Worm (Caenorhabditis elegans) whole organism, L4 larva: ENCODE data around the gene hpo-10.

Source experiments
- F26F4.8 ChIP-seq: fragments of 200-800 bp; sonication (Bioruptor generic); conservative IDR thresholded peaks from 2 replicates; pipeline ENCODE4 v1.3.6; 2022; ENCODE audit warnings: missing genetic modification characterization, missing compliant biosample characterization
- F49E8.2 ChIP-seq: sonication (generic microtip); optimal IDR thresholded peaks from 2 replicates; lab custom pipeline; 2016; ENCODE audit warnings: missing compliant biosample characterization, mild to moderate bottlenecking, missing genetic modification characterization, borderline replicate concordance
- T26A8.4 ChIP-seq: fragments of 200-800 bp; sonication (Bioruptor generic); IDR thresholded peaks from 2 replicates; pipeline ENCODE4 v1.3.6; 2022; ENCODE audit warnings: missing genetic modification characterization, missing compliant biosample characterization
- Y5F2A.4 ChIP-seq: fragments of 200-800 bp; sonication (Bioruptor generic); optimal IDR thresholded peaks from 2 replicates; lab custom pipeline; 2018; ENCODE audit warnings: mild to moderate bottlenecking, missing genetic modification characterization, missing compliant biosample characterization
- Y75B8A.6 ChIP-seq: fragments of 200-800 bp; sonication (Bioruptor generic); IDR thresholded peaks from 2 replicates; pipeline ENCODE4 v1.3.6; 2022; ENCODE audit warnings: missing genetic modification reagents, missing genetic modification characterization, missing compliant biosample characterization
- ama-1 ChIP-seq: fragments of 150-350 bp; optimal IDR thresholded peaks from 2 replicates; lab custom pipeline; 2014; ENCODE audit warnings: inconsistent platforms, mixed read lengths
- ceh-32 ChIP-seq: sonication (generic microtip); optimal IDR thresholded peaks from 2 replicates; lab custom pipeline; 2016; ENCODE audit warnings: mild to moderate bottlenecking, missing genetic modification characterization, missing compliant biosample characterization; ENCODE audit not compliant: poor library complexity
- ceh-44 ChIP-seq: fragments of 200-800 bp; sonication (Bioruptor generic); IDR thresholded peaks from 2 replicates; pipeline ENCODE4 v1.3.6; 2022; ENCODE audit warnings: missing genetic modification reagents, missing genetic modification characterization, missing compliant biosample characterization
- cey-2 ChIP-seq: sonication (generic microtip); optimal IDR thresholded peaks from 3 replicates; lab custom pipeline; 2017; ENCODE audit warnings: missing genetic modification characterization, mild to moderate bottlenecking, missing compliant biosample characterization, antibody characterized with exemption, borderline replicate concordance; ENCODE audit not compliant: insufficient read depth
- daf-19 ChIP-seq: fragments of 200-800 bp; sonication (Bioruptor generic); conservative IDR thresholded peaks from 2 replicates; pipeline ENCODE4 v1.3.6; 2022; ENCODE audit warnings: missing genetic modification characterization, missing compliant biosample characterization
- dmd-8 ChIP-seq: fragments of 200-800 bp; sonication (Bioruptor generic); IDR thresholded peaks from 2 replicates; pipeline ENCODE4 v1.3.6; 2022; ENCODE audit warnings: missing genetic modification characterization, missing compliant biosample characterization
- duxl-1 ChIP-seq: sonication (generic microtip); optimal IDR thresholded peaks from 2 replicates; lab custom pipeline; 2016; ENCODE audit warnings: mild to moderate bottlenecking, missing genetic modification characterization, moderate library complexity, missing compliant biosample characterization; ENCODE audit not compliant: poor library complexity
- hlh-11 ChIP-seq: fragments of 200-800 bp; sonication (Bioruptor generic); optimal IDR thresholded peaks from 2 replicates; lab custom pipeline; 2018; ENCODE audit warnings: mild to moderate bottlenecking, missing genetic modification characterization, missing compliant biosample characterization
- hlh-30 ChIP-seq: sonication (generic microtip); optimal IDR thresholded peaks from 2 replicates; lab custom pipeline; 2017; ENCODE audit warnings: antibody characterized with exemption, mild to moderate bottlenecking, missing genetic modification characterization, missing compliant biosample characterization; ENCODE audit not compliant: insufficient read depth
- jun-1 ChIP-seq: fragments of 150-350 bp; optimal IDR thresholded peaks from 2 replicates; lab custom pipeline; 2014; ENCODE audit warnings: missing biosample characterization, missing genetic modification reagents, missing genetic modification characterization
- lin-13 ChIP-seq: fragments of 150-350 bp; optimal IDR thresholded peaks from 2 replicates; lab custom pipeline; 2014; ENCODE audit warnings: missing biosample characterization, missing genetic modification reagents, missing genetic modification characterization
- lin-29 ChIP-seq: fragments of 200-800 bp; sonication (Bioruptor generic); IDR thresholded peaks from 2 replicates; pipeline ENCODE4 v1.3.6; 2022; ENCODE audit warnings: missing genetic modification reagents, missing genetic modification characterization, missing compliant biosample characterization
- lin-39 ChIP-seq: fragments of 150-350 bp; optimal IDR thresholded peaks from 2 replicates; lab custom pipeline; 2014; ENCODE audit warnings: missing biosample characterization, missing genetic modification reagents, missing genetic modification characterization
- lir-3 ChIP-seq: sonication (generic microtip); optimal IDR thresholded peaks from 2 replicates; lab custom pipeline; 2016; ENCODE audit warnings: mild to moderate bottlenecking, missing genetic modification characterization, missing compliant biosample characterization
- lsy-2 ChIP-seq, 2 experiments: fragments of 150-350 bp in 1 of 2; sonication (generic microtip) in 1 of 2; optimal IDR thresholded peaks; 2 replicates each; lab custom pipeline; 2014 to 2017; ENCODE audit warnings: missing biosample characterization in 2 of 2, missing genetic modification characterization in 2 of 2
- madf-9 ChIP-seq: fragments of 200-800 bp; sonication (Bioruptor generic); conservative IDR thresholded peaks from 2 replicates; pipeline ENCODE4 v1.3.6; 2022; ENCODE audit warnings: missing genetic modification reagents, missing genetic modification characterization, missing compliant biosample characterization
- mdl-1 ChIP-seq, 2 experiments: fragments of 150-350 bp in 1 of 2; sonication (generic microtip) in 1 of 2; optimal IDR thresholded peaks; 2 replicates each; lab custom pipeline; 2014 to 2017; ENCODE audit warnings: missing biosample characterization in 2 of 2, missing genetic modification characterization in 2 of 2
- mep-1 ChIP-seq: fragments of 150-350 bp; sonication (generic microtip); optimal IDR thresholded peaks from 3 replicates; lab custom pipeline; 2014; ENCODE audit warnings: missing biosample characterization, missing genetic modification characterization
- mes-2 ChIP-seq: sonication (generic microtip); optimal IDR thresholded peaks from 2 replicates; lab custom pipeline; 2016; ENCODE audit warnings: missing genotype, mild to moderate bottlenecking, missing genetic modification characterization, missing compliant biosample characterization; ENCODE audit not compliant: poor library complexity, severe bottlenecking
- mxl-3 ChIP-seq: fragments of 200-800 bp; sonication (Bioruptor generic); optimal IDR thresholded peaks from 2 replicates; lab custom pipeline; 2018; ENCODE audit warnings: mild to moderate bottlenecking, missing genetic modification characterization, missing compliant biosample characterization
- nhr-28 ChIP-seq: fragments of 150-350 bp; optimal IDR thresholded peaks from 2 replicates; lab custom pipeline; 2014; ENCODE audit warnings: missing biosample characterization, missing genetic modification characterization
- nhr-42 ChIP-seq: fragments of 200-800 bp; sonication (Bioruptor generic); IDR thresholded peaks from 2 replicates; pipeline ENCODE4 v1.3.6; 2022; ENCODE audit warnings: missing genetic modification characterization, missing compliant biosample characterization
- nhr-48 ChIP-seq: sonication (generic microtip); optimal IDR thresholded peaks from 2 replicates; lab custom pipeline; 2016; ENCODE audit warnings: mild to moderate bottlenecking, missing genetic modification characterization, missing compliant biosample characterization
- nhr-6 ChIP-seq: fragments of 150-350 bp; optimal IDR thresholded peaks from 2 replicates; lab custom pipeline; 2014; ENCODE audit warnings: missing biosample characterization, missing genetic modification characterization
- php-3 ChIP-seq: fragments of 200-800 bp; sonication (Bioruptor generic); IDR thresholded peaks from 2 replicates; pipeline ENCODE4 v1.3.6; 2022; ENCODE audit warnings: missing genetic modification reagents, missing genetic modification characterization, missing compliant biosample characterization
- pqm-1 ChIP-seq: sonication (generic microtip); optimal IDR thresholded peaks from 2 replicates; lab custom pipeline; 2017; ENCODE audit warnings: missing biosample characterization, missing genetic modification characterization
- set-16 ChIP-seq: fragments of 200-800 bp; sonication (Bioruptor generic); IDR thresholded peaks from 2 replicates; pipeline ENCODE4 v1.3.6; 2022; ENCODE audit warnings: missing genetic modification reagents, missing genetic modification characterization, missing compliant biosample characterization
- skn-1 ChIP-seq: fragments of 150-350 bp; optimal IDR thresholded peaks from 2 replicates; lab custom pipeline; 2014; ENCODE audit warnings: missing biosample characterization, missing genetic modification characterization
- snpc-1.2 ChIP-seq: fragments of 200-800 bp; sonication (Bioruptor generic); IDR thresholded peaks from 2 replicates; pipeline ENCODE4 v1.3.6; 2022; ENCODE audit warnings: missing genetic modification reagents, missing genetic modification characterization, missing compliant biosample characterization
- snpc-4 ChIP-seq: fragments of 150-350 bp; optimal IDR thresholded peaks from 2 replicates; lab custom pipeline; 2014; ENCODE audit warnings: missing biosample characterization, missing genetic modification characterization
- tag-97 ChIP-seq: fragments of 200-800 bp; sonication (Bioruptor generic); IDR thresholded peaks from 2 replicates; pipeline ENCODE4 v1.3.6; 2022; ENCODE audit warnings: missing genetic modification characterization, missing compliant biosample characterization
- tra-1 ChIP-seq: fragments of 200-800 bp; sonication (Bioruptor generic); IDR thresholded peaks from 2 replicates; pipeline ENCODE4 v1.3.6; 2022; ENCODE audit warnings: missing genetic modification reagents, missing genetic modification characterization, missing compliant biosample characterization
- unc-130 ChIP-seq: sonication (generic microtip); optimal IDR thresholded peaks from 2 replicates; lab custom pipeline; 2016; ENCODE audit warnings: missing genetic modification reagents, missing genetic modification characterization, missing compliant biosample characterization
- unc-39 ChIP-seq: sonication (generic microtip); optimal IDR thresholded peaks from 2 replicates; lab custom pipeline; 2017; ENCODE audit warnings: missing biosample characterization, missing genetic modification characterization
- unc-62 ChIP-seq, 3 experiments: fragments of 150-350 bp in 1 of 3; sonication (generic microtip); optimal IDR thresholded peaks in 2 of 3; peaks in 1 of 3; 1 replicate in 1 of 3; 2 replicates in 2 of 3; lab custom pipeline; 2014 to 2017; ENCODE audit warnings: missing biosample characterization in 3 of 3, missing genetic modification characterization in 3 of 3, missing genetic modification reagents in 3 of 3, missing genotype in 1 of 3
- zfp-2 ChIP-seq: sonication (generic microtip); optimal IDR thresholded peaks from 2 replicates; lab custom pipeline; 2016; ENCODE audit warnings: mild to moderate bottlenecking, missing genetic modification characterization, missing compliant biosample characterization
- zfp-3 ChIP-seq: fragments of 200-800 bp; sonication (Bioruptor generic); conservative IDR thresholded peaks from 2 replicates; pipeline ENCODE4 v1.3.6; 2022; ENCODE audit warnings: missing genetic modification reagents, missing genetic modification characterization, missing compliant biosample characterization
- zip-2 ChIP-seq: fragments of 150-350 bp; optimal IDR thresholded peaks from 2 replicates; lab custom pipeline; 2014; ENCODE audit warnings: missing biosample characterization, missing genetic modification characterization

The hpo-10 gene

ce11 chrIII:5921067-5921678 lies 41.9 kb downstream of the hpo-10 start (continued):
- no peak for TF ChIP-seq dmd-8 (GFP tag; lab: Robert Waterston, UW)
- peak; percentile 62 for TF ChIP-seq hlh-30 (tag; lab: Kevin White, UChicago)
- TF ChIP-seq mdl-1 (tag; optimal IDR thresholded peaks at IDR 0.05; lab: Kevin White, UChicago) = peak in 1 of 2 experiments; percentile 36
- TF ChIP-seq zfp-3 = no peak
- no peak for TF ChIP-seq unc-130 (GFP tag; lab: Kevin White, UChicago)
- no peak for TF ChIP-seq T26A8.4 (GFP tag; lab: Robert Waterston, UW)
- no peak for TF ChIP-seq Y75B8A.6 (GFP tag; lab: Robert Waterston, UW)
- TF ChIP-seq lin-29 (GFP tag; lab: Robert Waterston, UW) = no peak
- peak; percentile 41 for TF ChIP-seq cey-2
- no peak for TF ChIP-seq ceh-44 (GFP tag; lab: Robert Waterston, UW)
- no peak for TF ChIP-seq zip-2

ce11 chrIII:5922236-5922635 lies 42.9 kb downstream of the hpo-10 start:
- TF ChIP-seq hlh-11 (tag; lab: Kevin White, UChicago) (peak; percentile 48), nhr-48 (tag; lab: Kevin White, UChicago) (peak; percentile 15), mdl-1 (tag; optimal IDR thresholded peaks at IDR 0.05; lab: Kevin White, UChicago) (peak in 1 of 2 experiments; percentile 59), php-3 (0 out of 2 replicates have a peak, but pooled peaks have one; percentile 24), lin-39 (tag; lab: Kevin White, UChicago) (no peak), tag-97 (GFP tag; lab: Robert Waterston, UW) (no peak), mxl-3 (GFP tag; lab: Kevin White, UChicago) (peak; percentile 50), Y5F2A.4 (GFP tag; lab: Kevin White, UChicago) (no peak), unc-62 (GFP tag; optimal IDR thresholded peaks at IDR 0.05 in 1 of 2; lab: Kevin White, UChicago) (peak in 1 of 2 experiments; percentile 72), unc-62 (tag; optimal IDR thresholded peaks at IDR 0.05; lab: Kevin White, UChicago) (peak; percentile 42), hlh-30 (tag; lab: Kevin White, UChicago) (peak; percentile 43), nhr-28 (tag; lab: Kevin White, UChicago) (peak; percentile 80), lsy-2 (tag; optimal IDR thresholded peaks at IDR 0.05; lab: Kevin White, UChicago) (peak in 1 of 2 experiments; percentile 6), nhr-6 (no peak), nhr-42 (GFP tag; lab: Robert Waterston, UW) (no peak)

ce11 chrIII:5925724-5926123 lies 46.4 kb downstream of the hpo-10 start, which contains the start of the genes dnc-2 and bcl-7:
Gene dnc-2, minus strand, starts transcription at chrIII:5925756.
Gene bcl-7, plus strand, starts transcription at chrIII:5926086.
- TF ChIP-seq F49E8.2 (tag; lab: Kevin White, UChicago) = no peak
- TF ChIP-seq Y5F2A.4 (GFP tag; lab: Kevin White, UChicago) = no peak
- no peak for TF ChIP-seq madf-9 (GFP tag; lab: Robert Waterston, UW)
- TF ChIP-seq zip-2 = no peak
- TF ChIP-seq unc-39 (tag; lab: Kevin White, UChicago) = no peak
- no peak for TF ChIP-seq lin-13
- TF ChIP-seq cey-2 = no peak
- TF ChIP-seq snpc-4 = no peak
- TF ChIP-seq ceh-44 (GFP tag; lab: Robert Waterston, UW) = no peak
- TF ChIP-seq php-3 = no peak
- TF ChIP-seq skn-1 (tag; lab: Kevin White, UChicago) = no peak
- no peak for TF ChIP-seq jun-1 (tag; lab: Kevin White, UChicago)
- TF ChIP-seq ceh-32 (tag; lab: Kevin White, UChicago) = no peak
- TF ChIP-seq unc-130 (GFP tag; lab: Kevin White, UChicago) = no peak
- no peak for TF ChIP-seq hlh-11 (tag; lab: Kevin White, UChicago)
- TF ChIP-seq nhr-6 = peak; percentile 12
- no peak for TF ChIP-seq snpc-1.2 (GFP tag; lab: Robert Waterston, UW)
- TF ChIP-seq F26F4.8 = no peak
- peak; percentile 15 for TF ChIP-seq duxl-1 (tag; lab: Kevin White, UChicago)
- no peak for TF ChIP-seq mes-2 (tag; lab: Kevin White, UChicago)
- TF ChIP-seq mep-1 (tag; lab: Kevin White, UChicago) = peak; percentile 38
- TF ChIP-seq lin-29 (GFP tag; lab: Robert Waterston, UW) = no peak
- no peak for TF ChIP-seq unc-62 (GFP tag; optimal IDR thresholded peaks at IDR 0.05 in 1 of 2; lab: Kevin White, UChicago)
- no peak for TF ChIP-seq unc-62 (tag; optimal IDR thresholded peaks at IDR 0.05; lab: Kevin White, UChicago)
- no peak for TF ChIP-seq set-16
- TF ChIP-seq Y75B8A.6 (GFP tag; lab: Robert Waterston, UW) = no peak
- TF ChIP-seq zfp-3 = no peak
- no peak for TF ChIP-seq tra-1 (GFP tag; lab: Robert Waterston, UW)
- no peak for TF ChIP-seq pqm-1 (tag; lab: Kevin White, UChicago)
- no peak for TF ChIP-seq zfp-2 (tag; lab: Kevin White, UChicago)
- TF ChIP-seq lsy-2 (tag; optimal IDR thresholded peaks at IDR 0.05; lab: Kevin White, UChicago) = peak in 1 of 2 experiments; percentile 84
- no peak for TF ChIP-seq ama-1 (lab: Kevin White, UChicago)
- TF ChIP-seq lir-3 (tag; lab: Kevin White, UChicago) = no peak
- TF ChIP-seq daf-19 = no peak
